Worm (Caenorhabditis elegans): ENCODE results near the gene old-2.
A peak's percentile ranks its signal among the peaks of the same experiment; 100 is the strongest.

Gene old-2

DNA sequence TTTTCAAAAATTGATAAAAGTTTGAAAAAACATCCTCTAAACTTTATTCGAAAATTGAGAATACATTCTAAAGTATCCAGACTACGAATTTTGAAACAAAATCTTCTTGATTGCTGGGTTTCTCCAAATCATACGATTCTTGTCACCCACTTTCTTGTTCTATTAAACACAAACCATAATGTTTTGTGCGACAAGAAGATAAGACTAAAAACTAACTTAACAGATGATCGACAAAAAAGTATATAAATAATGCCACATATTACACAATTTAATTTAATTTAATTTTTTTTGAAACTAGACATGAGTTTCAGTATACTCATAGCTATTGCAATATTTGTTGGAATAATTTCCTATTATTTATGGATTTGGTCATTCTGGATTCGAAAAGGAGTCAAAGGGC, 46.1 kb downstream of the old-2 start, which contains the start of gene cyp-13A7:
cyp-13A7 (plus strand) TSS at position 301 of the 400 bp plus-strand sequence.
- TF ChIP-seq skn-1 (tag; optimal IDR thresholded peaks at IDR 0.05) (no peak), lin-39 (tag; optimal IDR thresholded peaks at IDR 0.05) (no peak), nhr-11 (tag; optimal IDR thresholded peaks at IDR 0.05) (no peak)

DNA sequence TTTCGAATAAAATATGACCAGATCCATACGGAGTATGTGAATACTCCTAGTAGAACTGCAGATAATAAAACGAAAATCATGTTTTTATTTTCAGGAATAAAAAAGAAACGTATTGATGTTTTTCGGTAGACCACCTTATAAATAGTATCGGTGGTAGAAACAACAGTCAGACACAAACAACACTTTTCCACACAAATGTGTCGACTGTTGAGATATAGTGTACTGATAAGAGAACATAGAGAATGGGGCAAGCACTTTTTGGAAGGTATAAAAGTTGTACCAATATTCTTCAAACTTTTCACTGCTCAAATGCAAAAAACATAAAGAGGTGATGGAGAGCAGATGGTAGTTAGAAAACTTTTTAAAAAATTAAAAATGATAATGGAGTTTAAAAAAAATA, 46.8 kb downstream of the old-2 start, which contains the start of gene cyp-13A6:
cyp-13A6 (minus strand) TSS at position 180 of the 400 bp plus-strand sequence.
- TF ChIP-seq hmg-11 (tag; optimal IDR thresholded peaks at IDR 0.05) (no peak), jun-1 (tag; optimal IDR thresholded peaks at IDR 0.05) (no peak), elt-2 (tag; optimal IDR thresholded peaks at IDR 0.05) (peak; percentile 26), ztf-11 (tag; optimal IDR thresholded peaks at IDR 0.05) (no peak), nhr-28 (tag; optimal IDR thresholded peaks at IDR 0.05) (no peak), ceh-82 (tag; optimal IDR thresholded peaks at IDR 0.05) (no peak), nfya-1 (tag; optimal IDR thresholded peaks at IDR 0.05; ENCODE audit: insufficient read depth) (no peak), nhr-67 (tag; optimal IDR thresholded peaks at IDR 0.05) (no peak), daf-12 (tag; optimal IDR thresholded peaks at IDR 0.05) (no peak), aly-2 (tag; optimal IDR thresholded peaks at IDR 0.05) (no peak), ceh-28 (tag; optimal IDR thresholded peaks at IDR 0.05) (no peak), nhr-76 (tag; optimal IDR thresholded peaks at IDR 0.05) (no peak), pqm-1 (tag; optimal IDR thresholded peaks at IDR 0.05) (no peak), mdl-1 (tag; optimal IDR thresholded peaks at IDR 0.05) (no peak), pha-4 (tag; optimal IDR thresholded peaks at IDR 0.05) (peak; percentile 2), tbx-2 (tag; optimal IDR thresholded peaks at IDR 0.05) (no peak)

DNA sequence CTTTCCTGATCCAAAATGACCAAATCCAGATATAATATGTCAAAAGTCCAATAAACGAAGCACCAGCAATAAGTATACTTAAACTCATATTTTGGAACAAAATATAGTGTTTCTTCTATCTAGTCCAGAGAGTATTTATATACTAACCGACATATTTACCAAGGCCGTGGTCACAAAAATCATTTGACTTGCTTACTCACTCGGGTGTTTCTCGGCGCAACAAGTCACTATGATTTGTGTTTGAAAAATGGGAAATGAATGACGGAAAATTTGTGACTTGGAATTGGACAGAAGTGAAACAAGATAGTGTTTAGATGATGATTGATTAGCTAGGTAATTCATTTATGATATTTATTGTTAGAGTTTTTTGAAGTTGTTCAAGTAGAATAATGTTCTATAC, 49.1 kb downstream of the old-2 start, which contains the start of gene cyp-13A5:
cyp-13A5 (minus strand) TSS at position 112 of the 400 bp plus-strand sequence.
- TF ChIP-seq hmg-11 (tag; optimal IDR thresholded peaks at IDR 0.05) (no peak), snpc-4 (tag; optimal IDR thresholded peaks at IDR 0.05) (no peak), pqm-1 (tag; optimal IDR thresholded peaks at IDR 0.05) (peak; percentile 65), elt-2 (tag; optimal IDR thresholded peaks at IDR 0.05) (peak; percentile 37), pha-4 (tag; optimal IDR thresholded peaks at IDR 0.05) (peak; percentile 64), nhr-23 (tag; optimal IDR thresholded peaks at IDR 0.05) (peak; percentile 47)

DNA sequence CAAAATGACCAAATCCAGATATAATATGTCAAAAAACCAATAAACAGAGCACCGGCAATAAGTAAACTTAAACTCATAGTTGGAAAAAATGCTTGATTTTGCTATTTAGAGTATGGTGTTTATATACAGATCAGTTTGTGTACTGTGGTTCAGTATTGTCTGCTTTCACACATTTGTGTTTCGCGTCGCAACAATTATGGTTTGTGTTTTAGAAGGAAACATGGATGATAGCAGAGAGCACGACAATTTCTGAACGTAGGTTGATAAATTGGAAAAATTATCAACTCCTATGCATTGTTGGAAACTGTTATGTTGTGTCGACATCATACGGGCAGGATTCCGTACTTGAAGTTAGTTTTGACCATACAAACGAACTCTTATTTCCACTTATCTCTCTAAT, 51.7 kb downstream of the old-2 start, which contains the start of gene cyp-13A4:
cyp-13A4 (minus strand) TSS at position 77 of the 400 bp plus-strand sequence.
- no peak for TF ChIP-seq eor-1 (tag; optimal IDR thresholded peaks at IDR 0.05)
- no peak for TF ChIP-seq pha-4 (tag; optimal IDR thresholded peaks at IDR 0.05)
- no peak for TF ChIP-seq unc-39 (tag; optimal IDR thresholded peaks at IDR 0.05)
- no peak for TF ChIP-seq mml-1 (tag; optimal IDR thresholded peaks at IDR 0.05)
- TF ChIP-seq nhr-77 (tag; optimal IDR thresholded peaks at IDR 0.05): no peak
- no peak for TF ChIP-seq ceh-28 (tag; optimal IDR thresholded peaks at IDR 0.05)
- TF ChIP-seq lin-15B (tag; optimal IDR thresholded peaks at IDR 0.05): no peak
- no peak for TF ChIP-seq hmg-11 (tag; optimal IDR thresholded peaks at IDR 0.05)
- peak; percentile 18 for TF ChIP-seq elt-2 (tag; optimal IDR thresholded peaks at IDR 0.05)
- no peak for TF ChIP-seq ceh-16 (tag; optimal IDR thresholded peaks at IDR 0.05)
- TF ChIP-seq aly-2 (tag; optimal IDR thresholded peaks at IDR 0.05): no peak
- no peak for TF ChIP-seq elt-1 (tag; optimal IDR thresholded peaks at IDR 0.05)
- TF ChIP-seq nhr-25 (tag; optimal IDR thresholded peaks at IDR 0.05): no peak
- no peak for TF ChIP-seq snpc-4 (tag; optimal IDR thresholded peaks at IDR 0.05)
- TF ChIP-seq pqm-1 (tag; optimal IDR thresholded peaks at IDR 0.05): peak; percentile 36
- no peak for TF ChIP-seq unc-62 (GFP tag; optimal IDR thresholded peaks at IDR 0.05)

All from whole organism, L3 larva.